Fruit fly (Drosophila melanogaster) whole organism, embryonic: ENCODE measurements around the gene AP-1sigma.

ENCODE experiments used
- Awh ChIP-seq: fragments of 200-800 bp; sonication (Bioruptor generic); IDR thresholded peaks from 2 replicates; pipeline ENCODE4, ENCODE4 v1.3.6; 2022; ENCODE audit warnings: missing biosample characterization, missing genetic modification characterization
- BEAF-32 ChIP-seq: fragments of 200-800 bp; sonication (Bioruptor generic); optimal IDR thresholded peaks from 3 replicates; lab custom pipeline; 2017; ENCODE audit warnings: missing biosample characterization, missing genetic modification characterization, mild to moderate bottlenecking, moderate library complexity, missing genetic modification reagents
- CG10274 ChIP-seq: fragments of 200-800 bp; sonication (Bioruptor generic); optimal IDR thresholded peaks from 3 replicates; lab custom pipeline; 2017; ENCODE audit warnings: missing biosample characterization, mild to moderate bottlenecking, missing genetic modification characterization
- CG11093 ChIP-seq: fragments of 200-800 bp; sonication (Bioruptor generic); IDR thresholded peaks from 3 replicates; pipeline ENCODE4 v1.3.6; 2022; ENCODE audit warnings: missing biosample characterization, missing genetic modification characterization
- CG11696 ChIP-seq: fragments of 200-800 bp; sonication (Bioruptor generic); IDR thresholded peaks from 2 replicates; pipeline ENCODE4 v1.3.6; 2022; ENCODE audit warnings: missing biosample characterization, missing genetic modification characterization
- CG13624 ChIP-seq: fragments of 200-800 bp; sonication (Bioruptor generic); optimal IDR thresholded peaks from 2 replicates; lab custom pipeline; 2016; ENCODE audit warnings: missing biosample characterization, missing genetic modification characterization
- CG14667 ChIP-seq: fragments of 200-800 bp; sonication (Bioruptor generic); IDR thresholded peaks from 2 replicates; pipeline ENCODE4 v1.3.6; 2022; ENCODE audit warnings: missing biosample characterization, missing genetic modification characterization
- CG14710 ChIP-seq: fragments of 200-800 bp; sonication (Bioruptor generic); optimal IDR thresholded peaks from 3 replicates; lab custom pipeline; 2019; ENCODE audit warnings: missing biosample characterization, mild to moderate bottlenecking, missing genetic modification characterization, moderate library complexity
- CG14965 ChIP-seq: fragments of 200-800 bp; sonication (Bioruptor generic); optimal IDR thresholded peaks from 2 replicates; lab custom pipeline; 2016; ENCODE audit warnings: missing biosample characterization, missing genetic modification characterization, borderline replicate concordance
- CG17186 ChIP-seq: fragments of 200-800 bp; sonication (Bioruptor generic); optimal IDR thresholded peaks from 3 replicates; lab custom pipeline; 2017; ENCODE audit warnings: missing biosample characterization, missing genetic modification reagents, missing genetic modification characterization
- CG17912 ChIP-seq: fragments of 200-800 bp; sonication (Bioruptor generic); optimal IDR thresholded peaks from 2 replicates; lab custom pipeline; 2018; ENCODE audit warnings: missing biosample characterization, mild to moderate bottlenecking, missing genetic modification characterization
- CG1832 ChIP-seq: fragments of 200-800 bp; sonication (Bioruptor generic); optimal IDR thresholded peaks from 2 replicates; lab custom pipeline; 2017; ENCODE audit warnings: missing biosample characterization, mild to moderate bottlenecking, missing genetic modification characterization, inconsistent platforms
- CG2889 ChIP-seq: fragments of 200-800 bp; sonication (Bioruptor generic); IDR thresholded peaks from 3 replicates; pipeline ENCODE4 v1.3.6; 2022; ENCODE audit warnings: missing biosample characterization, missing genetic modification characterization
- CG34422 ChIP-seq: fragments of 200-800 bp; sonication (Bioruptor generic); IDR thresholded peaks from 3 replicates; pipeline ENCODE4 v1.3.6; 2022; ENCODE audit warnings: missing biosample characterization, missing genetic modification characterization
- CG3838 ChIP-seq: fragments of 200-800 bp; sonication (Bioruptor generic); optimal IDR thresholded peaks from 3 replicates; lab custom pipeline; 2016; ENCODE audit warnings: missing biosample characterization, missing genetic modification characterization
- CG42726 ChIP-seq: fragments of 200-800 bp; sonication (Bioruptor generic); IDR thresholded peaks from 2 replicates; pipeline ENCODE4 v1.3.6; 2022; ENCODE audit warnings: missing biosample characterization, missing genetic modification characterization; ENCODE audit not compliant: partially characterized antibody
- CG6272 ChIP-seq: fragments of 200-800 bp; sonication (Bioruptor generic); IDR thresholded peaks from 2 replicates; pipeline ENCODE4 v1.3.6; 2022; ENCODE audit warnings: missing biosample characterization, missing genetic modification characterization
- CG6654 ChIP-seq: fragments of 200-800 bp; sonication (Bioruptor generic); optimal IDR thresholded peaks from 2 replicates; lab custom pipeline; 2017; ENCODE audit warnings: missing biosample characterization, mild to moderate bottlenecking, missing genetic modification characterization
- CG6683 ChIP-seq: fragments of 200-800 bp; sonication (Bioruptor generic); optimal IDR thresholded peaks from 2 replicates; lab custom pipeline; 2017; ENCODE audit warnings: missing biosample characterization, mild to moderate bottlenecking, missing genetic modification characterization, missing genetic modification reagents
- CG9609 ChIP-seq: fragments of 200-800 bp; sonication (Bioruptor generic); optimal IDR thresholded peaks from 3 replicates; lab custom pipeline; 2016; ENCODE audit warnings: missing biosample characterization, missing genetic modification characterization
- CG9876 ChIP-seq: fragments of 200-800 bp; sonication (Bioruptor generic); optimal IDR thresholded peaks from 2 replicates; lab custom pipeline; 2016; ENCODE audit warnings: missing biosample characterization, missing genetic modification characterization
- Chrac-16 ChIP-seq: fragments of 200-800 bp; sonication (Bioruptor generic); optimal IDR thresholded peaks from 3 replicates; lab custom pipeline; 2016; ENCODE audit warnings: missing biosample characterization, missing genetic modification characterization
- Gug ChIP-seq: fragments of 200-800 bp; sonication (Bioruptor generic); IDR thresholded peaks from 4 replicates; pipeline ENCODE4 v1.3.6; 2022; ENCODE audit warnings: missing biosample characterization, missing genetic modification characterization
- NFAT ChIP-seq: fragments of 200-800 bp; sonication (Bioruptor generic); IDR thresholded peaks from 2 replicates; pipeline ENCODE4 v1.3.6; 2022; ENCODE audit warnings: missing biosample characterization, missing genetic modification characterization
- Nf-YC ChIP-seq: fragments of 200-800 bp; optimal IDR thresholded peaks from 3 replicates; lab custom pipeline; 2019; ENCODE audit warnings: missing biosample characterization, mild to moderate bottlenecking, missing genetic modification characterization, moderate library complexity
- Ptx1 ChIP-seq: fragments of 200-800 bp; sonication (Bioruptor generic); IDR thresholded peaks from 2 replicates; pipeline ENCODE4 v1.3.6; 2022; ENCODE audit warnings: missing biosample characterization, missing genetic modification characterization
- Scr ChIP-seq: fragments of 200-800 bp; sonication (Bioruptor generic); IDR thresholded peaks from 2 replicates; pipeline ENCODE4 v1.3.6; 2022; ENCODE audit warnings: missing biosample characterization, missing genetic modification characterization; ENCODE audit not compliant: partially characterized antibody
- Xrp1 ChIP-seq: fragments of 200-800 bp; sonication (Bioruptor generic); IDR thresholded peaks from 2 replicates; pipeline ENCODE4 v1.3.6; 2022; ENCODE audit warnings: missing biosample characterization, missing genetic modification characterization
- az2 ChIP-seq: fragments of 200-800 bp; sonication (Bioruptor generic); optimal IDR thresholded peaks from 3 replicates; lab custom pipeline; 2016; ENCODE audit warnings: missing biosample characterization, missing genetic modification characterization
- cg ChIP-seq: fragments of 200-800 bp; sonication (Bioruptor generic); optimal IDR thresholded peaks from 3 replicates; lab custom pipeline; 2019; ENCODE audit warnings: missing biosample characterization, mild to moderate bottlenecking, missing genetic modification characterization, moderate library complexity
- dysf ChIP-seq: fragments of 200-800 bp; sonication (Bioruptor generic); IDR thresholded peaks from 3 replicates; pipeline ENCODE4 v1.3.6; 2022; ENCODE audit warnings: missing biosample characterization, missing genetic modification characterization
- ems ChIP-seq: fragments of 200-800 bp; sonication (Bioruptor generic); optimal IDR thresholded peaks from 3 replicates; lab custom pipeline; 2016; ENCODE audit warnings: missing biosample characterization, missing genetic modification characterization
- eyg ChIP-seq: fragments of 200-800 bp; sonication (Bioruptor generic); optimal IDR thresholded peaks from 3 replicates; lab custom pipeline; 2016; ENCODE audit warnings: missing biosample characterization, missing genetic modification characterization
- hbn ChIP-seq: fragments of 200-800 bp; sonication (Bioruptor generic); IDR thresholded peaks from 2 replicates; pipeline ENCODE4 v1.3.6; 2022; ENCODE audit warnings: missing biosample characterization, missing genetic modification characterization; ENCODE audit not compliant: partially characterized antibody
- insv ChIP-seq, 2 experiments: fragments of 200-800 bp; sonication (Bioruptor generic); optimal IDR thresholded peaks; 3 replicates each; lab custom pipeline; 2016 to 2018; ENCODE audit warnings: missing biosample characterization in 2 of 2, missing genetic modification characterization in 2 of 2
- kah ChIP-seq: fragments of 200-800 bp; sonication (Bioruptor generic); optimal IDR thresholded peaks from 2 replicates; lab custom pipeline; 2018; ENCODE audit warnings: missing biosample characterization, mild to moderate bottlenecking, missing genetic modification characterization
- lilli ChIP-seq: fragments of 200-800 bp; sonication (Bioruptor generic); optimal IDR thresholded peaks from 3 replicates; lab custom pipeline; 2016; ENCODE audit warnings: missing biosample characterization, missing genetic modification characterization
- nerfin-2 ChIP-seq: fragments of 200-800 bp; sonication (Bioruptor generic); IDR thresholded peaks from 2 replicates; pipeline ENCODE4 v1.3.6; 2022; ENCODE audit warnings: missing biosample characterization, missing genetic modification characterization; ENCODE audit not compliant: partially characterized antibody
- oc ChIP-seq: fragments of 200-800 bp; sonication (Bioruptor generic); optimal IDR thresholded peaks from 2 replicates; lab custom pipeline; 2018; ENCODE audit warnings: missing biosample characterization, mild to moderate bottlenecking, missing genetic modification characterization, moderate library complexity
- pb ChIP-seq: fragments of 200-800 bp; sonication (Bioruptor generic); optimal IDR thresholded peaks from 3 replicates; lab custom pipeline; 2016; ENCODE audit warnings: missing biosample characterization, missing genetic modification characterization
- peb ChIP-seq: fragments of 200-800 bp; sonication (Bioruptor generic); IDR thresholded peaks from 2 replicates; pipeline ENCODE4 v1.3.6; 2022; ENCODE audit warnings: missing biosample characterization, missing genetic modification characterization
- pnt ChIP-seq: fragments of 200-800 bp; sonication (Bioruptor generic); optimal IDR thresholded peaks from 3 replicates; lab custom pipeline; 2016; ENCODE audit warnings: missing biosample characterization, missing genetic modification characterization
- sna ChIP-seq: fragments of 200-800 bp; sonication (Bioruptor generic); IDR thresholded peaks from 2 replicates; pipeline ENCODE4 v1.3.6; 2022; ENCODE audit warnings: missing biosample characterization, missing genetic modification characterization; ENCODE audit not compliant: partially characterized antibody
- sr ChIP-seq: fragments of 200-800 bp; sonication (Bioruptor generic); IDR thresholded peaks from 3 replicates; pipeline ENCODE4 v1.3.6; 2022; ENCODE audit warnings: missing biosample characterization, missing genetic modification characterization
- ssp ChIP-seq: fragments of 200-800 bp; sonication (Bioruptor generic); IDR thresholded peaks from 2 replicates; pipeline ENCODE4 v1.3.6; 2022; ENCODE audit warnings: missing biosample characterization, missing genetic modification characterization
- tin ChIP-seq: fragments of 200-800 bp; sonication (Bioruptor generic); optimal IDR thresholded peaks from 3 replicates; lab custom pipeline; 2016; ENCODE audit warnings: missing biosample characterization, missing genetic modification characterization
- tll ChIP-seq, 2 experiments: fragments of 200-800 bp in 1 of 2; fragments of >200 bp in 1 of 2; sonication (Bioruptor generic) in 1 of 2; optimal IDR thresholded peaks; 2 replicates each; lab custom pipeline; 2017 to 2019; ENCODE audit warnings: missing biosample characterization in 2 of 2, missing genetic modification characterization in 2 of 2, mild to moderate bottlenecking in 1 of 2, moderate library complexity in 1 of 2
- unpg ChIP-seq: fragments of 200-800 bp; sonication (Bioruptor generic); optimal IDR thresholded peaks from 3 replicates; lab custom pipeline; 2018; ENCODE audit warnings: missing biosample characterization, mild to moderate bottlenecking, missing genetic modification characterization, moderate library complexity
- wek ChIP-seq: fragments of 200-800 bp; sonication (Bioruptor generic); optimal IDR thresholded peaks from 3 replicates; lab custom pipeline; 2018; ENCODE audit warnings: missing biosample characterization, mild to moderate bottlenecking, missing genetic modification characterization, moderate library complexity
- wor ChIP-seq: fragments of 200-800 bp; sonication (Bioruptor generic); IDR thresholded peaks from 2 replicates; pipeline ENCODE4 v1.3.6; 2022; ENCODE audit warnings: missing biosample characterization, missing genetic modification characterization

AP-1sigma gene

dm6 chr3R:24006449-24007159 lies 48.2 kb downstream of the AP-1sigma start (continued):
- TF ChIP-seq CG14710 (peak; percentile 3), oc (no peak), CG6654 (GFP tag; lab: Kevin White, UChicago) (no peak), eyg (GFP tag; lab: Kevin White, UChicago) (no peak), sr (GFP tag; lab: Robert Waterston, UW) (no peak), Awh (GFP tag; lab: Robert Waterston, UW) (no peak), CG2889 (GFP tag; lab: Robert Waterston, UW) (no peak), CG14667 (GFP tag; lab: Robert Waterston, UW) (0 out of 2 replicates have a peak, but pooled peaks have one; percentile 18), pb (GFP tag; lab: Kevin White, UChicago) (no peak), CG14965 (GFP tag; lab: Kevin White, UChicago) (no peak), CG11093 (GFP tag; lab: Robert Waterston, UW) (no peak), CG34422 (GFP tag; lab: Robert Waterston, UW) (no peak), CG11696 (GFP tag; lab: Robert Waterston, UW) (no peak), lilli (GFP tag; lab: Kevin White, UChicago) (peak; percentile 34), CG6683 (GFP tag; lab: Kevin White, UChicago) (no peak), cg (GFP tag; lab: Kevin White, UChicago) (peak; percentile 34), Gug (GFP tag; lab: Robert Waterston, UW) (no peak), CG10274 (no peak), CG42726 (GFP tag; lab: Robert Waterston, UW) (0 out of 2 replicates have a peak, but pooled peaks have one; percentile 30), pnt (GFP tag; lab: Kevin White, UChicago) (no peak), CG9876 (no peak), CG1832 (peak; percentile 1), Xrp1 (GFP tag; lab: Robert Waterston, UW) (peak; percentile 45; the same call in 1 of the 2 replicates), wek (no peak), wor (no peak), CG17186 (GFP tag; lab: Kevin White, UChicago) (no peak), Nf-YC (no peak), CG17912 (GFP tag; lab: Kevin White, UChicago) (no peak), CG13624 (GFP tag; lab: Kevin White, UChicago) (no peak), NFAT (GFP tag; lab: Robert Waterston, UW) (no peak), tll (GFP tag; optimal IDR thresholded peaks at IDR 0.05; lab: Kevin White, UChicago) (no peak), unpg (GFP tag; lab: Kevin White, UChicago) (no peak), ems (GFP tag; lab: Kevin White, UChicago) (no peak), sna (GFP tag; lab: Robert Waterston, UW) (no peak), hbn (GFP tag; lab: Robert Waterston, UW) (no peak), kah (GFP tag; lab: Kevin White, UChicago) (no peak), insv (GFP tag; optimal IDR thresholded peaks at IDR 0.05; lab: Kevin White, UChicago) (no peak), dysf (GFP tag; lab: Robert Waterston, UW) (peak; percentile 43; the same call in 1 of the 3 replicates), CG6272 (GFP tag; lab: Robert Waterston, UW) (no peak), BEAF-32 (GFP tag; lab: Kevin White, UChicago) (no peak), az2 (GFP tag; lab: Kevin White, UChicago) (no peak), CG3838 (no peak), tin (GFP tag; lab: Kevin White, UChicago) (no peak), peb (GFP tag; lab: Robert Waterston, UW) (0 out of 2 replicates have a peak, but pooled peaks have one; percentile 7), Ptx1 (peak; percentile 19; the same call in 1 of the 2 replicates), Scr (GFP tag; lab: Robert Waterston, UW) (no peak), nerfin-2 (GFP tag; lab: Robert Waterston, UW) (no peak), ssp (no peak), CG9609 (GFP tag; lab: Kevin White, UChicago) (no peak), Chrac-16 (GFP tag; lab: Kevin White, UChicago) (peak; percentile 10)
